Worm (Caenorhabditis elegans) whole organism, dauer: Measurements from ENCODE around the gene faxc-2.

Experiments used
- unc-62 ChIP-seq: sonication (generic microtip); optimal IDR thresholded peaks from 2 replicates; lab custom pipeline; 2017; ENCODE audit warnings: missing biosample characterization, missing genetic modification reagents, missing genetic modification characterization

Gene faxc-2

DNA sequence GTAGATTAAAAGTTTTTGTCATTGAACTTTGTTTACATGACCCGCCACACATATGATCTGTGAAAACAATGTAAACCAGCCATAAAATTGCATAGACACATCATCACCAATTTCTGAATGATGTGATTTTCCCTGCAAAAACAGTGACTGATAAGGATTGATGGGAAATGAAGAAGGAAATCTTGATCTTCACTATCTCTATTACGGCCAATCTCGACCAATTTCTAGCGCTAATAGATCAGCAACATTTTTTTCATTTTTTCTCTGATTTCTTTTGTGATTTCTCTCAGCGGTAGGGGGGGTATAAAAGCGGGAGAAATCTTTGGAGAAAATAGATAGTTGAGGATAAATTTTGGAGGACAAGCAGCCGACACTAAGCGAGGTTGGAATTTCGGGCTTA, 11.8 kb upstream of the faxc-2 start:
- no peak for TF ChIP-seq unc-62 (GFP tag; lab: Kevin White, UChicago)

DNA sequence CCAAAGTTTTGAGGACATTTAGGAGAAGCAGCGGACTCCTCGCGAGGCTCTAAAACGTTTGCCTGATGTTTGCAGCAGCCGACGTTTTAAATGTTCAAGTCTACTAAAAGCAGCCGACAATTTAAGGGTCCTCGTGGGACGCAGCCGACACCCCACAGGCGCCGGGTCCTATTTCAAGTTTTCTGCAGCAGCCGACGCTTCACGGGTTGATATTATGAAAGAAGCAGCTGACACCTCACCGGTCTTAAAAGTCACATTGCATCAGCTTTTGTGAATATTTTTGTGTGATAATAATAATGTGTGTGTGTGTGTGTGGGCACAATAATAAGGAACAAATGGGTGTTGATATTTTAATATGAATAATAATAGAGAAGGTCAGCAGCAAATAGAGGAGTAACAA, 11.2 kb upstream of the faxc-2 start:
- no peak for TF ChIP-seq unc-62 (GFP tag; lab: Kevin White, UChicago)

DNA sequence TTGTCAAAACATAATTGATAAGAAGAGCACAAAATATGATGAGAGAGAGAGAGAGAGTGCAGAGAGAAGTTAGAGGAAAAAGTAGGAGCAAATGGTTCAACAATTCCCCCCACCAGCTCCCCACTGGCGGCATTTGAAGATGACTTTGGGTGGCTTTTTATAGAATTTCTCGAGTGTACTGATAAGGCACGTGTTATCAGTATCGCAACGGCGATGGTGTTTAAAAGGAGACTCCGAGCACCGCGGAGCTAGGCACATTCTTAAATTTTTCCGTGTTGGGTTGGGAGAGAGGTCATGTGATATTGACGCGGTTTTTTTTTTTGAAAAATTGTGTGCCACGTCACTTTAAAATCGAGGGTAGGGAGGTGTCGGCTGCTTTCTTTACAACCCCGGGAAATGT, 10.6 kb upstream of the faxc-2 start:
- no peak for TF ChIP-seq unc-62 (GFP tag; lab: Kevin White, UChicago)

DNA sequence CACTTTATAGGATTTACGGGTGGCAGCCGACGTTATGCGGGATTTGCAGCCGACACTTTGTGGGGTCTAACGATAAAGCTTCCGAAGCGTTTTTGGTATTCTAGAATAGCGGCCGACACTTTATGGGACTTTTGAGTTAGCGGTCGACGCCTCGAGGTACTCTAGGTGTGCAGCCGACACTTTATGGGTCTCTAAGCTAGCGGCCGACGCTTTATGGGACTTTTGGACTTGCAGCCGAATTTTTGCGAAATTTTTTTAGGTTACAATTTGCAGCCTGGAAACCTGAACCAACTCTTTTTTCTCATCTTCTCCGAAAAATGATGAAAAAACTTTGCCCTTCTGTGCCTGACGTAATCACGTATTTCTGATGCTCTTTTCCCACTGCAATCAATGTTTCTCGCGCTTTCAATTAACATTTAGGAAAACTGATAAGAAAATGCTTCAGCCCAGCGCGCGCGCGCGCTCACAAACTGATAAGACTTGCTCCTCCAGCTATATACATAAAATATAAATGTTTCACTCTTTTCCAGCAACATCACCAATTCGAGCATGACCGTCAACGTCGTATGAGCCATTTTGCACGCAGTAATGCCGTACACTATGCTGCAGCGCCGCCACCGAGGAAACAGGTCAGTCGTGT, 9.8 kb upstream of the faxc-2 start:
- TF ChIP-seq unc-62 (GFP tag; lab: Kevin White, UChicago), result no peak

DNA sequence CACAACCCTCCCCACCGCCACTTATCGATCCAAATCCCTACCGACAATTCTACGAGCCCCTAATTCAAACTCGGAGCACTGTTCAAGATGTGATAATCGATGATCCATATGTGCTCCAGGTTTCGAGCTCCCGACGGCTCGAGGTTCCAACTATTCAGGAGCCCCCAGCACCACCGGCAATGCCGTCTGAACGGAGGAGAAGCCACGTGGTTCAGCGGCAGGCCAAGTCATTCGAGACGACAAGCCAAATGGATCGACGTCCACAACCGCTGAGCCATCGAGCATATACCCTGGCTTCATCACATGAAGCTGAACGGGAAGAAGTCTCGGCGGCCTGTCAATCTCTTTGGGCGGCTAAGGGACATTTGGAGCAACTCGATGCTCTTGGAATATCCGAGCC, 8.5 kb upstream of the faxc-2 start:
- no peak for TF ChIP-seq unc-62 (GFP tag; lab: Kevin White, UChicago)

DNA sequence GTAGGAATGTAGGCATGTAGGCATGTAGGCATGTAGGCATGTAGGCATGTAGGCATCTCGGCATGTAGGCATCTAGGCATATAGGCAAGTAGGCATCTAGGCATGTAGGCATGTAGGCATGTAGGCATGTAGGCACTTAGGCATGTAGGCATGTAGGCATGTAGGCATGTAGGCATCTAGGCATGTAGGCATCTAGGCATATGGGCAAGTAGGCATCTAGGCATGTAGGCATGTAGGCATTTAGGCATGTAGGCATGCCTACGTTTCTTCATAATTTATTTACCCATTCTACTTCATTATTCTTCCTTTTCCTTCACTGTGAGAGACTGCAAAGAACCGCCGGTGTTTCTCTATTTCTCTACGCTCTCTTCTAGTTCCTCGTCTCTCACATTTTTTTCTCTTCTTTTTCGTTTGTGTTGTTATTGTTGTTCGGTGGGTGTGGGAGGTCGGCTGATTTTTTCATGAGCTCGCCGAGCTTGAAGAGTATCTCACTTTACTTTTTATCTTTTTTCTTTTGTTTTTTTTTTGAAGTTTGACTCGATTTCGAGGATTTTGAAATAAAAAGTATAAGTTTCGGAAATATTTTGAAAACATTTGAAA, 4.7 kb upstream of the faxc-2 start:
- TF ChIP-seq unc-62 (GFP tag; lab: Kevin White, UChicago), result no peak

DNA sequence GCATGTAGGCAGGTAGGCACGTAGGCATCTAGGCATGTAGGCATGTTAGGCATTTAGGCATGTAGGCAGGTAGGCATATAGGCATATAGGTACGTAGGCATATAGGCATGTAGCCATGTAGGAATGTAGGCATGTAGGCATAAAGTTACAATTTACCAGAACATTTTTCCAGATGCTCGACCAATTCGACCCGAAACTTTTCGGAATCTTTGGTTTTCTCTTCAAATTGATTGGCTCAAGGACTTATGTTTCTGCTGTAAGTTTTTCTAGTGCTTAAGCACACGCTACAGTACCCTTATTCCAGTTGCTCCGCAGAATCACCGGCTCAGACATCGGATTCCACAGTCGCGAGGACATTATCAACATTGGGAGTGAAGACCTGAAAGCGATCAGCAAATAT, 1.1 kb downstream of the faxc-2 start:
- no peak for TF ChIP-seq unc-62 (GFP tag; lab: Kevin White, UChicago)

DNA sequence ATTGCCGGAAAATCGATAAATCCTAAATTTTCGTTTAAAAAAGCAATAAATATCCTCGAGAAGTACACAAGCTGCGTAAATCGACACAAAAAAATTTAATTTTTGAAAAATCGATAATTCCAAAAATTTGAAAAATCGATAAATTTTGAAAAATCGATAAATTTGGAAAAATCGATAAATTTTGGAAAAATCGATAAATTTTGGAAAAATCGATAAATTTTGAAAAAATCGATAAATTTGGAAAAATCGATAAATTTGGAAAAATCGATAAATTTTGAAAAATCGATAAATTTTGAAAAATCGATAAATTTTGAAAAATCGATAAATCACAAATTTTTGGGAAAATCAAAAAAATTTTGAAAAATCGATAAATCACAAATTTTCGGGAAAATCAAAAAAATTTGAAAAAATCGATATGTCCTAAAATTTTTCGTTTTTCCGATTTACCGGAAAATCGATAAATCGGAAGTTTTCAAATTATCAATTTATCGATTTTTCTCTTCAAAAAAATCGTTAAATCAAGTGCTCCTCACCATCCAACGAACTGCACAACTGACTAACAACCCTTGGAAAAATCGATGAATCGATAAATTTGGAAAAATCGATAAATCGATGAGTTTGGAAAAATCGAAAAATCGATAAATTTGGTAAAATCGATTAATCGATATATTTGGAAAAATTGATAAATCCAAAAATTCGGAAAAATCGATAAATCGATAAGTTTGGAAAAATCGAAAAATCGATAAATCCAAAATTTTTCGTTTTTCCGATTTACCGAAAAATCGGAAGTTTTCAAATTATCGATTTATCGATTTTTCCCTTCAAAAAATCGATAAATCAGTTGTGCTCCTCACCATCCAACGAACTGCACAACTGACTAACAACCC, 6.8 kb downstream of the faxc-2 start:
- no peak for TF ChIP-seq unc-62 (GFP tag; lab: Kevin White, UChicago)

DNA sequence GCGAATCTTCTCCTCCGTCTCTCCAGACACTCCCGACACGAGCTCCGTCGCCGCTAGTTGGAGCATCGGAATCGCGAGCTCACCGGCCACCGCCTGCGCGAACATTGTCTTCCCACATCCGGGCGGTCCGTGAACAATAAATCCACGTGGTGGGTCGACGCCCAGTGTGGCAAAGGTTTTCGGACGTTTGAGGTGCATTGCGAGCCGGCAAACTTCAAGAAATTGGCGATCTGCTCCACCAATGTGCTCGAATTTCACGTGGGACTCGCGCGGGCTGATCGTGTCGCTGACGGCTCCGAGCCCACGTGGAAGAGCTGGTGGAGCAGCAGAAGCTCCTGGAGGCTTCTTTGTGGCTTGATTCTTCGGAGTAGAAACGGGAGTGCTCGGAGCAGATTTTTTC, 7.5 kb downstream of the faxc-2 start:
- no peak for TF ChIP-seq unc-62 (GFP tag; lab: Kevin White, UChicago)

DNA sequence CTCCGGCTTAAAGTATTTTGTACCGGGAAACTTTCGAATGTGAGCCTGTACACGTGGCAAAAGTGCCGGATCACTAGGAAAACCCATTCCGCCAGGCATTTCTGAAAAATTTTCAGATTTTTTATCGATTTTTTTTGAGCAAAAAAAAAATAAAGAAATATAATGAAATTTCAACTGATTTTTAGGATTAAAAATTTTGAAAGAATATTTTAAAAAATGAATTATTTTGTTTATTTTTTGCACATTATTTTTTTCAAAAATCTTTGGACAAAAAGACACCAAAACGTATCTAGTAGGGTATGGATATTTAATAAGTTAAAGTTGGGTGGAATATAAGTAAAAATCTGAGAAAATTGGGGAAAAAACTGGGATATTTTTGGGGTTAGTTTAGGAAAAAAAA, 11.7 kb downstream of the faxc-2 start, which contains the start of gene mac-1:
mac-1 (minus strand) TSS at position 101 of the 400 bp plus-strand sequence.
- TF ChIP-seq unc-62 (GFP tag; lab: Kevin White, UChicago), result no peak

DNA sequence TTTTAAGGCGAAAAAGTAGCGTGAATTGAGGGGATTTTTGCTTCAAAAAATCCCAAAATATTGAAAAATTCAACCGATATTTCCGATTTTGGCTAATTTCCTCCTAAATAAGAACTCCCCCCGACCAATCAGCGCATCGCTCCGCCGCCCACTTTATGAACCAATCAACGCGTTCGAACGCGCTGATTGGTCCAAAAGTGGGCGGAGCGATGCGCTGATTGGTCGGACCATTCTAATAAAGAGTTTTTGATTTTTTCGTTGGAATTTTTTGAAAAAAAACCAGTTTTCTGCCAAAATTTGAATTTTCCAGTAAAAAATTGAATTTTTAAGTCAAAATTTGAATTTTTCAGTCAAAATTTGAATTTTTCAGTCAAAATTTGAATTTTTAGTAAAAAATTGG, 12.1 kb downstream of the faxc-2 start:
- TF ChIP-seq unc-62 (GFP tag; lab: Kevin White, UChicago), result no peak

DNA sequence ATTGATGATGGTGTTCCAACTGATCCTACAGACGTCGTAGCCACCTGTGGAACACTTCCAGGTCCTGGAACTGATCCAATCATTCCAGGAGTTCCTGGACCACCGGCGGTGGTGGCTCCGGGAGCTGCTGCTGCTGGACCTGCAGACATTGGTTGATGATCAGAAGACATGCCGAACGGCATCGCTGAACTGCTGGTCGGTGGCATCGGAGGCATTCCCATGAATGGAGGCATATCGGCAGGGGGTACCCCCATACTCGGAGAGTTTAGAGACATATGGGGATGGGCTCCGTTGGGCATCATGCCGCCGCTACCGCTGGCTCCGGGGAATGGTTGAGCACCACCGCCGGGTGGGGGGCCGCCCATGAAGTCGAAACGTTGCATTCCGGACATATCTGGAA, 16.2 kb downstream of the faxc-2 start:
- no peak for TF ChIP-seq unc-62 (GFP tag; lab: Kevin White, UChicago)

DNA sequence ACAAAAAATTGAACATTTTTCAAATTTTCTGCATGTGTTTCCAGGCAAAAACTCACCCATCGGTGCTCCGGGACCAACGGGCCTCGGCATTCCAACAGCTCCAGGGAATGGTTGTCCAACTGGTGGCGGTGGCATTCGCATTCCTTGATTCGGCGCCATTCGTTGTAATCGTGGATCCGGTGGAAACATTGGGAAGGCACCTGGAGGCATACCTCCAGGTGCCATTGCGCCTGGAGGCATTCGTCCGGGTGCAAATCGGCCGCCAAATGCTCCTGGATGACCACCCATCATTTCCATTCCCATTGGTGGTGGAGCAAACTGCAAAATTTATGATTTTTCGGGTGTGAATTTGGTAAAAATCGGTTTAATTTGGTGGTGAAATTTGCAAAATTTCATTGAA, 17.4 kb downstream of the faxc-2 start:
- TF ChIP-seq unc-62 (GFP tag; lab: Kevin White, UChicago), result no peak

DNA sequence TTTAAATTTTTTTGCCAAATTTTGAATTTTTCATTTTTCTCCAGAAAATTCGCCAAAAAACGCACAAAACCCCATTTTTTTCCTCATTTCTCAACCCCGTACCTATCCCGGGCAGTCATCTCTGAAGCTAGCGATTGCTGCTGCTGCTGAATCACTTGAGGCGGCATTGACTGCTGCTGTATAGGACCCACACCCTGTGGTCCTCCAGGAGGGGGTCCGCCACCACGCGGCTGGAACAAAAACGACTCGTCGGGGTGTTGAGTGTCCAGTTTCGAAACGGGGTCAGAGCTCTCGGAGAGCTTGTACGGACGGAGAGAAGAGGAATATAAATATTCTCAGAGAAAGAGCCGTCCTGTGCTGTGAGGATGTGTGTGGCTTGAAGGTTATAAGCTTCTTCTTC, 21.3 kb downstream of the faxc-2 start, which contains the start of gene sam-10:
sam-10 (minus strand) TSS at position 167 of the 400 bp plus-strand sequence.
- TF ChIP-seq unc-62 (GFP tag; lab: Kevin White, UChicago), result no peak

DNA sequence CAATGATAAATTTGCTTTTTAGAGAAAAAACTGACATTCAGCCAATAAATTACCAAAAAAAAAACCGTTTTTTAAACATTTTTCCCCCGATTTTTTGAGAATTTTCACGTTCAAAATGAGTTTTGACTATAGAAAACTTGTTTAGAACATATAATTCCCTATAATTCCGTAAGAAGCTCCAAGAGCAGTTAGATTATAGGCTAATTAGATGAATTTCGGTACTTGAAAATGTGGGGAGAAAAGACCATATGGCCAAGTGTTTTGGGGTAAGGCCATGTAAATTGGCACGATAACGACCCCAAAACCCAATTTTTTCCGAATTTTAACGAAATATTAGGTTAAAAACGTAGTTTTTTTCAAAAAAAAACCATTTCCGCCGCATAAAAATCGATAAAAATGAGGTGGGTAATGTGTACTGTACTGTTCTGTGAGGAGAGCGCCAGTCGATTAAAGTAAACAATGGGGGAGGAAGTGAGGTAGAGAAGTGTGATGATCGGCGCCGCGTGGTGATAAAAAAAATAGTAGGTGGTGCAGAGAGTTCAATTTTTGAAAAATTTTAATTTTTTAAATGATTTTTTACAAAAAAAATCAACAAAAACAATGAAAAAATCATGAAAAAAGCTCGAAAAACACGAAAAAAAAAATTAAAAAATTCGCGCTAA, 24.1 kb downstream of the faxc-2 start:
- no peak for TF ChIP-seq unc-62 (GFP tag; lab: Kevin White, UChicago)
